Worm (Caenorhabditis elegans) whole organism, L3 larva: Measurements from ENCODE around the gene C08F11.3.

ENCODE experiments used
- R02D3.7 ChIP-seq: fragments of 150-350 bp; optimal IDR thresholded peaks from 2 replicates; lab custom pipeline; 2014; ENCODE audit warnings: missing biosample characterization, missing genetic modification characterization
- ceh-16 ChIP-seq: sonication (generic microtip); optimal IDR thresholded peaks from 2 replicates; lab custom pipeline; 2017; ENCODE audit warnings: missing biosample characterization, missing genetic modification characterization
- egl-27 ChIP-seq: sonication (generic microtip); optimal IDR thresholded peaks from 4 replicates; lab custom pipeline; 2017; ENCODE audit warnings: missing biosample characterization, missing genetic modification reagents, missing genetic modification characterization
- elt-3 ChIP-seq, 3 experiments: fragments of 150-350 bp in 1 of 3; sonication (generic microtip) in 2 of 3; optimal IDR thresholded peaks; 2 replicates in 2 of 3; 4 replicates in 1 of 3; lab custom pipeline; 2014 to 2017; ENCODE audit warnings: missing biosample characterization in 3 of 3, missing genetic modification characterization in 3 of 3
- jun-1 ChIP-seq: fragments of 150-350 bp; optimal IDR thresholded peaks from 2 replicates; lab custom pipeline; 2014; ENCODE audit warnings: missing biosample characterization, missing genetic modification reagents, missing genetic modification characterization
- nhr-11 ChIP-seq: fragments of 150-350 bp; optimal IDR thresholded peaks from 2 replicates; lab custom pipeline; 2014; ENCODE audit warnings: missing biosample characterization, missing genetic modification characterization
- nhr-25 ChIP-seq: sonication (generic microtip); optimal IDR thresholded peaks from 2 replicates; lab custom pipeline; 2017; ENCODE audit warnings: missing biosample characterization, missing genetic modification characterization
- nhr-28 ChIP-seq: fragments of 150-350 bp; optimal IDR thresholded peaks from 2 replicates; lab custom pipeline; 2014; ENCODE audit warnings: missing biosample characterization, missing genetic modification characterization
- nhr-76 ChIP-seq: fragments of 150-350 bp; sonication (generic microtip); optimal IDR thresholded peaks from 5 replicates; lab custom pipeline; 2014; ENCODE audit warnings: missing biosample characterization, missing genetic modification characterization
- nhr-77 ChIP-seq: fragments of 150-350 bp; optimal IDR thresholded peaks from 2 replicates; lab custom pipeline; 2014; ENCODE audit warnings: missing biosample characterization, missing genetic modification characterization
- zag-1 ChIP-seq: fragments of 150-350 bp; optimal IDR thresholded peaks from 2 replicates; lab custom pipeline; 2014; ENCODE audit warnings: missing biosample characterization, missing genetic modification characterization
- ztf-11 ChIP-seq: fragments of 150-350 bp; optimal IDR thresholded peaks from 2 replicates; lab custom pipeline; 2014; ENCODE audit warnings: missing biosample characterization, missing genetic modification characterization

ce11 chrIV:13666849-13667430 lies 47.6 kb downstream of the C08F11.3 start, which contains the start of gene fbxa-215:
- TF ChIP-seq R02D3.7 (tag; lab: Kevin White, UChicago) (no peak), ceh-16 (tag; lab: Kevin White, UChicago) (no peak), nhr-76 (tag; lab: Kevin White, UChicago) (no peak), zag-1 (tag; lab: Kevin White, UChicago) (no peak), ztf-11 (tag; lab: Kevin White, UChicago) (no peak), jun-1 (tag; lab: Kevin White, UChicago) (no peak), elt-3 (tag; optimal IDR thresholded peaks at IDR 0.05; lab: Kevin White, UChicago) (no peak), nhr-77 (tag; lab: Kevin White, UChicago) (no peak), nhr-28 (no peak), nhr-25 (tag; lab: Kevin White, UChicago) (no peak), egl-27 (tag; lab: Kevin White, UChicago) (no peak), nhr-11 (tag; lab: Kevin White, UChicago) (no peak)
